Worm (Caenorhabditis elegans) whole organism, early embryonic: Measurements from ENCODE around the gene wapl-1.

Source experiments
- B0310.2 ChIP-seq: sonication (generic microtip); optimal IDR thresholded peaks from 2 replicates; lab custom pipeline; 2016; ENCODE audit warnings: mild to moderate bottlenecking, missing genetic modification characterization, missing compliant biosample characterization
- F13C5.2 ChIP-seq: sonication (generic microtip); optimal IDR thresholded peaks from 2 replicates; lab custom pipeline; 2017; ENCODE audit warnings: mild to moderate bottlenecking, missing genetic modification characterization, inconsistent platforms, missing compliant biosample characterization
- aly-1 ChIP-seq: sonication (generic microtip); optimal IDR thresholded peaks from 2 replicates; lab custom pipeline; 2016; ENCODE audit warnings: missing genetic modification characterization, missing compliant biosample characterization
- ama-1 ChIP-seq: fragments of 150-350 bp; optimal IDR thresholded peaks from 2 replicates; lab custom pipeline; 2014
- ceh-13 ChIP-seq: fragments of 200-800 bp; sonication (Bioruptor generic); optimal IDR thresholded peaks from 2 replicates; lab custom pipeline; 2018; ENCODE audit warnings: mild to moderate bottlenecking, missing genetic modification characterization, missing compliant biosample characterization
- ceh-36 ChIP-seq: sonication (generic microtip); optimal IDR thresholded peaks from 2 replicates; lab custom pipeline; 2016; ENCODE audit warnings: missing genetic modification characterization, inconsistent platforms, missing compliant biosample characterization
- ets-7 ChIP-seq: sonication (generic microtip); optimal IDR thresholded peaks from 2 replicates; lab custom pipeline; 2016; ENCODE audit warnings: missing genotype, missing genetic modification characterization, missing compliant biosample characterization
- flt-1 ChIP-seq: fragments of 200-800 bp; sonication (Bioruptor generic); IDR thresholded peaks from 2 replicates; pipeline ENCODE4 v1.3.6; 2022; ENCODE audit warnings: missing genetic modification characterization, missing compliant biosample characterization
- hmbx-1 ChIP-seq: sonication (generic microtip); optimal IDR thresholded peaks from 2 replicates; lab custom pipeline; 2016; ENCODE audit warnings: mild to moderate bottlenecking, missing genetic modification characterization, missing compliant biosample characterization
- hmg-4 ChIP-seq: fragments of 200-800 bp; sonication (Bioruptor generic); optimal IDR thresholded peaks from 2 replicates; lab custom pipeline; 2018; ENCODE audit warnings: mild to moderate bottlenecking, missing genetic modification characterization, missing compliant biosample characterization
- hnd-1 ChIP-seq: sonication (generic microtip); optimal IDR thresholded peaks from 2 replicates; lab custom pipeline; 2016; ENCODE audit warnings: missing genetic modification characterization, missing compliant biosample characterization
- pes-1 ChIP-seq: fragments of 200-800 bp; sonication (Bioruptor generic); IDR thresholded peaks from 2 replicates; pipeline ENCODE4 v1.3.6; 2022; ENCODE audit warnings: missing genetic modification reagents, missing genetic modification characterization, missing compliant biosample characterization
- scrt-1 ChIP-seq: fragments of 200-800 bp; sonication (Bioruptor generic); IDR thresholded peaks from 2 replicates; pipeline ENCODE4 v1.3.6; 2022; ENCODE audit warnings: missing genetic modification characterization, missing compliant biosample characterization
- sea-1 ChIP-seq: fragments of 200-800 bp; sonication (Bioruptor generic); conservative IDR thresholded peaks from 2 replicates; pipeline ENCODE4 v1.3.6; 2022; ENCODE audit warnings: missing genetic modification characterization, missing compliant biosample characterization
- tbx-11 ChIP-seq: fragments of 200-800 bp; sonication (Bioruptor generic); IDR thresholded peaks from 2 replicates; pipeline ENCODE4 v1.3.6; 2022; ENCODE audit warnings: missing genetic modification characterization, missing compliant biosample characterization
- tbx-37 ChIP-seq: fragments of 200-800 bp; sonication (Bioruptor generic); conservative IDR thresholded peaks from 2 replicates; pipeline ENCODE4 v1.3.6; 2022; ENCODE audit warnings: missing genetic modification reagents, missing genetic modification characterization, missing compliant biosample characterization
- tra-4 ChIP-seq: sonication (generic microtip); optimal IDR thresholded peaks from 2 replicates; lab custom pipeline; 2017; ENCODE audit warnings: missing genetic modification characterization, missing compliant biosample characterization

The wapl-1 gene

DNA sequence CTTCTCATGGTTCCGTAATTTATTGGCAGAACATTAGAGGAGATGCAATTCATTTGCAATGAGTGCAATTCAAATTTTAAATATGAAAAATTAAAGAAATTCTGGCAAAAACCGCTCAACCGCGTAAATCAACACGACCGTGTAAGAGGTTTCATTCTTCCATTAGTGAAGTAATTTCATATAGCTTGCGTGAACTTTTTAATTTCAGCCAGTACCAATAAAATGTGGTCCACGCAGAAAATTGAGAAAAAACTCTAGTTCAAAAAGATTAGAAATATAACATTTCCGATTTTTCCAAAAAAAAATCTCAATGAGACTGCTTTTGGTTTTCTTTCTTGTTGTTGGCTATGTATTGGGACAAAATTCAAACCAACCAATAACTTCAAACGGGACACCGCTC, 23.5 kb downstream of the wapl-1 start, which contains the start of gene clec-175:
Gene clec-175 (plus strand): TSS at position 301 of the 400 bp plus-strand sequence.
- TF ChIP-seq hmg-4 (GFP tag; lab: Kevin White, UChicago) (no peak), B0310.2 (tag; lab: Kevin White, UChicago) (no peak), ets-7 (no peak), sea-1 (GFP tag; lab: Robert Waterston, UW) (no peak), aly-1 (no peak)

DNA sequence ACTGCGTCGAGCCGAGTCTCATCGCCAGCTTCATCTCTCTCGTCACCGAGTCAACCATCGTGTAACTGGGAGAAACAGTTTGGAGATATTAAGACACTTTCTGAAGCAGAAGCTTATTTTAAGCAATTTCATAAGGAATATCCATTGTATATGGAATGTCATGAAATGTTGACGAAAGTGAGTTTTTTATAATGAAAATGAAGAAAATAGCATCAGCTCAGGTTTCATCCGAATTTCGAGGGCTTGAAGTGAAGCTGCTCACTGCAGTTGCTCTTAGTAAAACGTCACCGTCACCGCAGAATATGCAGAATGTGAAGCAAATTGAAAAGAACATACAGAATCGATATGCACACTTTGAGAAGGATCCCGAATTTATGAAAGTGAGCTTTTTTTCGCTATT, 32.4 kb downstream of the wapl-1 start:
- no peak for TF ChIP-seq aly-1

DNA sequence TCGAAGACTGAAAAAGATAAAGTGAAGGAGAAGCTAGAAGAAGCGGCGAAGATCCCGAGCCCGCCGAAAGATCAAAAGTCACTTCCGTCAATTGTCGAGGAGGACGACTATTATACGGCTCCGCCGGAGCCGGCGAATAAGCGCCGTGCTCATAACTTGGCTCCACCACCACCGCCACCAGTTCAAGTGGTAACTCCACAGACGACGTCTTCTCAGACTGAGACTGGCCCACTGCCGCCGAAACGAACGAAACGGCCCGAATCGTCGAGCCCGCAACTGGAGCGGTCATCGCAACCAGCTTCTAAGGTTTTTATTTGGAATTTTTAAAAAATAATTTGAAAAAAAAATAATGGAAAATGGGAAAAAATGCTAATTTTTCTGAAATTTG, 33.6 kb downstream of the wapl-1 start:
- TF ChIP-seq scrt-1 (0 out of 2 replicates have a peak, but pooled peaks have one; percentile 5), tra-4 (tag; lab: Kevin White, UChicago) (no peak)

DNA sequence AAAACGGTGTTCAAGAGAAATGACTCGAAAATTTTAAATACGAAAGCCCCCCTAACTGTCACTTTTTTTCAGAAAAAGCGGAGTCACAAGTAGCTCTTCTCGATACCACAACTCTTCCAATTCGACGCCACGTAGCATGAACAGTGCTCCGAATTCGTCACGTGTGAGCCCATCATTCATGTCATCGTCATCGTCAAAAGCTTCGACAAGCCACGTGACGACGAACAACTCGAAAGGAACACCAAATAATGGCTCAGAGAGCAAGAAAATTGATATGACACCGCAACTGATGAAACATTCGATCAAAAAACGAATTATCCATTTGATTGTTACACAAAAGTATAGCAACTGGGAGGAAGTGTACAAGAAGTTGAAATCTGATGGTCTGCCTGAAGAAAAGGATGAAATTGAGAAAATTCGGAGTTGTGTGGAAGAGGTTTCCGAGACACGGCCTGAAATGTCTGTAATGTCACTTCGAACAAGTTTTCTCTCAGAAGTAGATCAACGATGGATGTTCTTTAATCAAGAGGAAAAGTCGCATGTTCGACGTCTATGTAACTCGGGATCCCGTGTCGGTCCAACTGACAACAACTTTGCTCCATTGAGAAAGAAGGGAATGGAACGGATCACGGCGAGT, 34.1 kb downstream of the wapl-1 start:
- TF ChIP-seq tbx-37 (GFP tag; lab: Robert Waterston, UW) (no peak), B0310.2 (tag; lab: Kevin White, UChicago) (no peak)

DNA sequence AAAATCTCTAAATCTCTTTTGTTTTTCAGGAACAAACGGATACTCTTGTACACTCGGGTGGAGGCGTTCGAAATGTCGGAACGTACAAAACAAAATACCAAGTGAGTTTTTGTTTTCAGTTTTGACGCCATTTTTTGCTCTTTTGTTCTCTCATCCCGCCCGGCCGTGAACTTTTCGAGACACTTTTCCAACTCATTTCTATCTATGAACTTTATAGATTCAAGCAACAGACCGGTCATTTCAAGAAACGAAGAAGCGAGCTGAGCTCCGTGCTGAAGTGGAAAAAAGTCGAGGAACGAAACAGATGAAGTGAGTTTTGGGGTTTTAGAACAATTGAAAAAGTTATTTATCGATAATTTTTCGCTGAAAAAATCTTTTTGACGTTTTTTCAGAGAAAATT, 35.0 kb downstream of the wapl-1 start:
- TF ChIP-seq hnd-1 (tag; lab: Kevin White, UChicago) (no peak), hmg-4 (GFP tag; lab: Kevin White, UChicago) (no peak), pes-1 (GFP tag; lab: Robert Waterston, UW) (no peak), flt-1 (GFP tag; lab: Robert Waterston, UW) (no peak), tbx-11 (no peak), ceh-13 (GFP tag; lab: Kevin White, UChicago) (no peak), B0310.2 (tag; lab: Kevin White, UChicago) (no peak), ama-1 (lab: Kevin White, UChicago) (no peak), tra-4 (tag; lab: Kevin White, UChicago) (no peak), sea-1 (GFP tag; lab: Robert Waterston, UW) (no peak), scrt-1 (no peak), aly-1 (no peak), F13C5.2 (tag; lab: Kevin White, UChicago) (no peak), ets-7 (no peak), tbx-37 (GFP tag; lab: Robert Waterston, UW) (no peak), hmbx-1 (no peak)

DNA sequence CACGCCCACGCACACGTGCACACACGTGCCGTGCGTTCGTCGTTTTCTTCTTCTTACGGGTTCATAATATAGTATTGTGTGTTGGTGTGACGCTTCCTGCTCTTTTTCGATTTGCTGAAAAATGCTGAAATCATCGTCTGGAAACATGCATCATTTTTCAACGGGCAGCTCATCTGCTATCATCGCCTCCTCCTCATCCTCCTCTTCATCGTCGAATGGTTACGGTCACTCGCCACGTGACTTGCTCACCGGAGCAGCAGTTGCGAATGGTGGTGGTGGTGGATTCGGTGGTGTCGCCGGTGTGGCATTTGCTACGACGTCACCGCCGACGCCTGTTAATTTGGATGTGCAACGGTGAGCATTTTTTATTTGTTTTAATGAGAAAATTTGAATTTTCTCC, 36.8 kb downstream of the wapl-1 start:
- TF ChIP-seq tbx-37 (GFP tag; lab: Robert Waterston, UW), result no peak
- no peak for TF ChIP-seq tra-4 (tag; lab: Kevin White, UChicago)
- TF ChIP-seq ama-1 (lab: Kevin White, UChicago), result no peak

- TF ChIP-seq sea-1 (GFP tag; lab: Robert Waterston, UW), result 0 out of 2 replicates have a peak, but pooled peaks have one; percentile 43
- no peak for TF ChIP-seq tra-4 (tag; lab: Kevin White, UChicago)
These were observed 38.5 kb downstream of the wapl-1 start for ce11 chrIV:4407055-4407461.

ce11 chrIV:4406054-4406539, 39.4 kb downstream of the wapl-1 start:
- TF ChIP-seq sea-1 (GFP tag; lab: Robert Waterston, UW) (no peak), hmg-4 (GFP tag; lab: Kevin White, UChicago) (no peak), tbx-11 (0 out of 2 replicates have a peak, but pooled peaks have one; percentile 33), hmbx-1 (no peak), ceh-13 (GFP tag; lab: Kevin White, UChicago) (no peak), scrt-1 (no peak), pes-1 (GFP tag; lab: Robert Waterston, UW) (no peak), tbx-37 (GFP tag; lab: Robert Waterston, UW) (no peak), B0310.2 (tag; lab: Kevin White, UChicago) (no peak), aly-1 (no peak), flt-1 (GFP tag; lab: Robert Waterston, UW) (no peak), tra-4 (tag; lab: Kevin White, UChicago) (no peak), ceh-36 (tag; lab: Kevin White, UChicago) (no peak), F13C5.2 (tag; lab: Kevin White, UChicago) (peak; percentile 71), ama-1 (lab: Kevin White, UChicago) (no peak), hnd-1 (tag; lab: Kevin White, UChicago) (no peak)

ce11 chrIV:4405126-4405525, 40.4 kb downstream of the wapl-1 start, which contains the start of gene Y24D9A.7:
Gene Y24D9A.7 (minus strand): TSS chrIV:4405171.
- TF ChIP-seq B0310.2 (tag; lab: Kevin White, UChicago), result no peak
- TF ChIP-seq F13C5.2 (tag; lab: Kevin White, UChicago), result no peak
- TF ChIP-seq flt-1 (GFP tag; lab: Robert Waterston, UW), result no peak
- no peak for TF ChIP-seq tra-4 (tag; lab: Kevin White, UChicago)
- TF ChIP-seq ceh-13 (GFP tag; lab: Kevin White, UChicago), result no peak
- TF ChIP-seq tbx-11, result no peak
- TF ChIP-seq hmg-4 (GFP tag; lab: Kevin White, UChicago), result no peak
- no peak for TF ChIP-seq ceh-36 (tag; lab: Kevin White, UChicago)
- TF ChIP-seq scrt-1, result no peak
- TF ChIP-seq ets-7, result no peak
- TF ChIP-seq tbx-37 (GFP tag; lab: Robert Waterston, UW), result no peak
- TF ChIP-seq hnd-1 (tag; lab: Kevin White, UChicago), result no peak
- TF ChIP-seq pes-1 (GFP tag; lab: Robert Waterston, UW), result no peak
- TF ChIP-seq hmbx-1, result no peak
- TF ChIP-seq sea-1 (GFP tag; lab: Robert Waterston, UW), result no peak
- no peak for TF ChIP-seq ama-1 (lab: Kevin White, UChicago)
